Worm (Caenorhabditis elegans) whole organism, young adult: ENCODE data around the gene twk-34.

ENCODE experiments used
- B0261.1 ChIP-seq: sonication (generic microtip); optimal IDR thresholded peaks from 2 replicates; lab custom pipeline; 2016; ENCODE audit warnings: mild to moderate bottlenecking, missing genetic modification characterization, moderate library complexity, missing compliant biosample characterization
- ama-1 ChIP-seq, 3 experiments: fragments of 150-350 bp in 1 of 3; sonication (generic microtip) in 2 of 3; optimal IDR thresholded peaks; 2 replicates each; lab custom pipeline; 2014 to 2018; ENCODE audit warnings: missing biosample characterization in 2 of 3, missing genetic modification characterization in 2 of 3, missing genetic modification reagents in 2 of 3
- attf-5 ChIP-seq: fragments of 200-800 bp; sonication (Bioruptor generic); optimal IDR thresholded peaks from 2 replicates; lab custom pipeline; 2018; ENCODE audit warnings: mild to moderate bottlenecking, missing genetic modification characterization, missing compliant biosample characterization
- efl-1 ChIP-seq: fragments of 150-350 bp; optimal IDR thresholded peaks from 2 replicates; lab custom pipeline; 2014; ENCODE audit warnings: missing biosample characterization, missing genetic modification reagents, missing genetic modification characterization
- snpc-4 ChIP-seq, 5 experiments: fragments of 150-350 bp in 1 of 5; sonication (generic microtip) in 4 of 5; optimal IDR thresholded peaks; 2 replicates each; lab custom pipeline; 2014 to 2018; ENCODE audit warnings: missing genetic modification characterization in 5 of 5, missing biosample characterization in 3 of 5, antibody characterized with exemption in 2 of 5, mild to moderate bottlenecking in 2 of 5, missing compliant biosample characterization in 2 of 5, missing genotype in 2 of 5, moderate library complexity in 2 of 5, missing genetic modification reagents in 1 of 5
- unc-62 ChIP-seq: fragments of 150-350 bp; optimal IDR thresholded peaks from 2 replicates; lab custom pipeline; 2014; ENCODE audit warnings: missing biosample characterization, missing genetic modification reagents, missing genetic modification characterization
- xnd-1 ChIP-seq: sonication (generic microtip); optimal IDR thresholded peaks from 2 replicates; lab custom pipeline; 2016; ENCODE audit warnings: missing genotype, missing genetic modification reagents, missing genetic modification characterization, missing compliant biosample characterization
- ztf-25 ChIP-seq: fragments of 200-800 bp; sonication (Bioruptor generic); IDR thresholded peaks from 2 replicates; pipeline ENCODE4 v1.3.6; 2022; ENCODE audit warnings: missing genetic modification reagents, missing genetic modification characterization, missing compliant biosample characterization

DNA sequence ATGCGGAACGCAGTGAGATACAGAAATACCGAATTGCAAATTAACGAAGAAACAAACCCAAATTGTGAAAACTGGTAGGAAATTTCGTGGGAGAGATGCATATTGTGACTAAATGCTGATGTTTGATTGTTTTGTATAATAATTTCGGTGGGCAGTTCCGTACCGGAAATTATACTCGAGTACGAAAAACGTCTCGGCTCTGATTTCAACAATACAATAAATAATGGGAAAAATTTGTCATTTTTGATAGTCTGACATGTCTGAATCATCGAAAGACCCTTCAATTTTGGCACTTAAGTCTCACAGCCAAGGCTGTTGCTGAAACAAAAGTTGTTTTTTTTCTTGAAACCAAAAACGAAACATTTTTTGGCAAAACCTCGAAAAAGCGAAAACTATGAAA, 47.3 kb downstream of the twk-34 start, which contains the start of gene str-43:
- TF ChIP-seq xnd-1 (tag; lab: Kevin White, UChicago) (no peak), B0261.1 (tag; lab: Kevin White, UChicago) (no peak), snpc-4 (GFP tag; optimal IDR thresholded peaks at IDR 0.05; lab: Kevin White, UChicago) (no peak), snpc-4 (tag; optimal IDR thresholded peaks at IDR 0.05; lab: Kevin White, UChicago) (no peak), ztf-25 (GFP tag; lab: Robert Waterston, UW) (no peak), ama-1 (optimal IDR thresholded peaks at IDR 0.05; lab: Kevin White, UChicago) (no peak), ama-1 (GFP tag; optimal IDR thresholded peaks at IDR 0.05; lab: Kevin White, UChicago) (no peak), unc-62 (no peak), efl-1 (GFP tag; lab: Kevin White, UChicago) (no peak), attf-5 (GFP tag; lab: Kevin White, UChicago) (no peak)
